Worm (Caenorhabditis elegans): ENCODE data around the gene prx-10.

DNA sequence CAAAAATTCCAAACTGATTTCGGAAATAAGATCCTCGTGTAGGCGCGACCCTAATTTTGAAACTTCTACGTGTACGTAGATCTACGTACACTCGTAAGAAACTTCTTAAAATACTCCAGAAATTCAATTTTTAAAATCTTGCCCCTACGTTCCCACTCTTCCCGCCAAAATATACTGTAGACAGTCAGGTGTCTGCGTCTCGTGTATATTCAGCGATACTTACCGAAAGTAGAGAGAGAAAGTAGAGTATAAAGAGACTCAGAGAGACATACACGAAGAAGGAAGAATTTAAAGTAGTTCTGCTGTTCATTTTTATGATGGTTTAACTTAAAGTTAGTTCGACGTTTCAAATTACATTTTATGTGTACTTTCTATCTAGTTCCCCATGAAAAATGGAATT is 42.9 kb upstream of the prx-10 start:
- no peak for TF ChIP-seq ceh-13 (GFP tag; optimal IDR thresholded peaks at IDR 0.05)
- TF ChIP-seq ama-1 (optimal IDR thresholded peaks at IDR 0.05), result no peak
- no peak for TF ChIP-seq flt-1 (GFP tag; IDR thresholded peaks at IDR 0.05)
- no peak for TF ChIP-seq pes-1 (GFP tag; IDR thresholded peaks at IDR 0.05)
- TF ChIP-seq sea-1 (GFP tag; conservative IDR thresholded peaks at IDR 0.05), result no peak
- TF ChIP-seq scrt-1 (GFP tag; IDR thresholded peaks at IDR 0.05), result no peak
- no peak for TF ChIP-seq ceh-36 (tag; optimal IDR thresholded peaks at IDR 0.05)
- no peak for TF ChIP-seq tbx-37 (GFP tag; conservative IDR thresholded peaks at IDR 0.05)
- no peak for TF ChIP-seq aly-1 (tag; optimal IDR thresholded peaks at IDR 0.05)
- TF ChIP-seq hmbx-1 (tag; optimal IDR thresholded peaks at IDR 0.05), result no peak
- no peak for TF ChIP-seq tra-4 (tag; optimal IDR thresholded peaks at IDR 0.05)
